Worm (Caenorhabditis elegans): ENCODE data around the gene ant-1.1.

Gene ant-1.1

DNA sequence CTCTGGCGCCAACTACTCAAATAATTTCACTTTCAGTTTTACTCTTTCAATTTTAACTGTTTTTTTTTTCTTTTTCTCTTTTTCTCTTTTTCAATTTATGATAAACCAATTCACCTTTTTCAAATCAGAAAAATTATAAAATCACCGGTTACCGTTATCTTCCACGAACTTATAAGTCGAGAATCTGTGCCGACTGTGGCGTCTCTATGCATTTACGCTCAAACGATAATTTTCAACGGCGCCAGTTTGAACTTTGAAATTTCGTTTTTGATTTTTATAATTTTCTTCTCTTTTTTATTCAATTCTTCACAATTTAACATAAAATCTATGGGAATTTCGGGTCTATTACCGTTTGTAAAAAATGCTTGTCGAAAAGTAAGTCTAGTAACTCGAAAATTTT is 39.5 kb upstream of the ant-1.1 start, which contains the start of gene exo-1:
exo-1 (plus strand) TSS at position 101 of the 400 bp plus-strand sequence.
- TF ChIP-seq sdc-2 (tag; optimal IDR thresholded peaks at IDR 0.05), result no peak
- TF ChIP-seq ceh-19 (GFP tag; optimal IDR thresholded peaks at IDR 0.05), result no peak
- TF ChIP-seq tbx-2 (tag; optimal IDR thresholded peaks at IDR 0.05), result peak; percentile 31
- TF ChIP-seq fax-1 (tag; optimal IDR thresholded peaks at IDR 0.05), result peak; percentile 28
- peak; percentile 6 for TF ChIP-seq rnt-1 (tag; optimal IDR thresholded peaks at IDR 0.05)
- TF ChIP-seq ets-4 (tag; optimal IDR thresholded peaks at IDR 0.05), result peak; percentile 56
- peak; percentile 26 for TF ChIP-seq C08G9.2 (tag; optimal IDR thresholded peaks at IDR 0.05)
- TF ChIP-seq ceh-31 (tag; optimal IDR thresholded peaks at IDR 0.05), result peak; percentile 63
- peak; percentile 17 for TF ChIP-seq elt-2 (tag; optimal IDR thresholded peaks at IDR 0.05)

DNA sequence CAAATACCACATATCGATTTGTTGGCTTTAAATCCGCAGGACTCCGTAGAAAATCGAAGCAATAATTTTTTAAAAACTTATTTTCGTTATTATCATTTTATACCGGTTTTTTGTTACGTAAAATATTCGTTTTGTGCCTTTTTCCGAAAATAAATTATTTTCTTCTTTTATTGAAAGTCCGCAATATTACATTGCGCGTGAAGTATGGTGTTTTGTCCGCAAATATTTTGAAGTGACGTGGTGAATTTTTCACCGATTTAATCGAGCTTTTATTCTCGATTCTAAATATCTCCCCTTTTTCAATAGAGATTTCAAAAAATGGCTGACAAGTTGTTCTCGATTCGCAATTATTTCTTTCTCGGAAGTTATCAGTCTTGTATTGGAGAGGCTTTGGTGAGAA is 36.9 kb upstream of the ant-1.1 start, which contains the start of gene cope-1:
cope-1 (plus strand) TSS at position 229 of the 400 bp plus-strand sequence.
- no peak for TF ChIP-seq hlh-6 (tag; optimal IDR thresholded peaks at IDR 0.05)
- TF ChIP-seq unc-3 (GFP tag; conservative IDR thresholded peaks at IDR 0.05), result no peak
- TF ChIP-seq unc-3 (tag; optimal IDR thresholded peaks at IDR 0.05), result no peak
- TF ChIP-seq fkh-6 (tag; optimal IDR thresholded peaks at IDR 0.05), result no peak
- TF ChIP-seq hlh-8 (tag; optimal IDR thresholded peaks at IDR 0.05), result no peak
- no peak for TF ChIP-seq K09A11.1 (tag; optimal IDR thresholded peaks at IDR 0.05; ENCODE audit: insufficient read depth)
- TF ChIP-seq unc-55 (GFP tag; optimal IDR thresholded peaks at IDR 0.05), result no peak
- no peak for TF ChIP-seq ceh-30 (tag; optimal IDR thresholded peaks at IDR 0.05)
- no peak for TF ChIP-seq ceh-31 (tag; optimal IDR thresholded peaks at IDR 0.05)
- TF ChIP-seq sdc-2 (tag; optimal IDR thresholded peaks at IDR 0.05), result no peak
- no peak for TF ChIP-seq ceh-24 (tag; optimal IDR thresholded peaks at IDR 0.05)
- TF ChIP-seq C38D4.7 (GFP tag; optimal IDR thresholded peaks at IDR 0.05), result no peak
- TF ChIP-seq ceh-48 (tag; optimal IDR thresholded peaks at IDR 0.05), result no peak
- TF ChIP-seq zip-5 (tag; optimal IDR thresholded peaks at IDR 0.05), result no peak
- TF ChIP-seq pag-3 (tag; optimal IDR thresholded peaks at IDR 0.05; ENCODE audit: borderline replicate concordance), result no peak
- TF ChIP-seq mec-3 (tag; optimal IDR thresholded peaks at IDR 0.05; ENCODE audit: borderline replicate concordance), result no peak
- TF ChIP-seq ceh-22 (tag; optimal IDR thresholded peaks at IDR 0.05), result no peak
- no peak for TF ChIP-seq pax-1 (tag; optimal IDR thresholded peaks at IDR 0.05)
- TF ChIP-seq ceh-18 (tag; optimal IDR thresholded peaks at IDR 0.05), result no peak
- TF ChIP-seq K02D7.2 (tag; optimal IDR thresholded peaks at IDR 0.05), result no peak

DNA sequence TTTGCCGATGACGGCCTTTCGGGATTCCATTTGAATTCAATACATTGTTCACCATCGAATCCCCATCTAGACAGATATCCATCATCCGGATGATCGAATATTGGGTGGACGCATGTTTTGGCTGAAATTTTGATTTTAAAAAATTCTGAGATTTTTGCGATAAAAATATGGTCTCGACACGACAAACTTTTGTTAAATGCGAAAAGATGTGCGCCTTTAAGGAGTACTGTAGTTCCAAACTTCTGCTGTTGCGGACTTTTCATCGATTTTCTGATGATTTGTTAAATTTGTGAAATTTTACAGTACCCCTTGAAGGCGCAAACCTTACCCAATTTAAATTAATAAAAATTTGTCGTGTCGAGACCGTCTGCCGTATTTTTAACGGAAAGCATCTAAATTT is 35.1 kb upstream of the ant-1.1 start:
- no peak for TF ChIP-seq hlh-13 (GFP tag; optimal IDR thresholded peaks at IDR 0.05)
- no peak for TF ChIP-seq ztf-16 (tag; optimal IDR thresholded peaks at IDR 0.05)
- TF ChIP-seq ceh-9 (tag; optimal IDR thresholded peaks at IDR 0.05), result no peak
- TF ChIP-seq unc-42 (tag; optimal IDR thresholded peaks at IDR 0.05), result no peak
- no peak for TF ChIP-seq npax-4 (tag; optimal IDR thresholded peaks at IDR 0.05)
- no peak for TF ChIP-seq ceh-48 (tag; optimal IDR thresholded peaks at IDR 0.05)

DNA sequence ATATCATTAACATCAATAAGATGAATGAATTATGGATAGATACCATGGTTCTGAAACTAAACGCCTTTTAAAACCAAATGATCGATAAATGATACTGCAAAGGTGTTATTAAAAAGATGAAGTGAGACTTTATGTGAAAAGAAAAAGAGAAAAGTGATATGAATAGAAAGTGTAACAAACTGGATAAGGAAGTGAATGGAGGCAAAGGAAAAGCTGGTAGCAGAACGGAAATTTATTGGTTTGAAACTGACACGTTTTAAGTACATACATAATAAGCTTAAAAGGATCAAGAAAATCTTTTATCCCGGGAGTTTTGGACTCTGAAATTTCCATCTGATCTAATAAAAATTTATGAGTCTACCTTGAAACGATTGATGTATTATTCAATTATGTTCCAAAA is 33.3 kb upstream of the ant-1.1 start, which contains the start of gene bli-5:
bli-5 (minus strand) TSS at position 101 of the 400 bp plus-strand sequence.
- no peak for TF ChIP-seq ztf-16 (tag; optimal IDR thresholded peaks at IDR 0.05)
- no peak for TF ChIP-seq mec-3 (tag; optimal IDR thresholded peaks at IDR 0.05; ENCODE audit: borderline replicate concordance)
- no peak for TF ChIP-seq unc-42 (tag; optimal IDR thresholded peaks at IDR 0.05)
- TF ChIP-seq ceh-22 (tag; optimal IDR thresholded peaks at IDR 0.05), result no peak
- TF ChIP-seq ceh-48 (tag; optimal IDR thresholded peaks at IDR 0.05), result no peak

DNA sequence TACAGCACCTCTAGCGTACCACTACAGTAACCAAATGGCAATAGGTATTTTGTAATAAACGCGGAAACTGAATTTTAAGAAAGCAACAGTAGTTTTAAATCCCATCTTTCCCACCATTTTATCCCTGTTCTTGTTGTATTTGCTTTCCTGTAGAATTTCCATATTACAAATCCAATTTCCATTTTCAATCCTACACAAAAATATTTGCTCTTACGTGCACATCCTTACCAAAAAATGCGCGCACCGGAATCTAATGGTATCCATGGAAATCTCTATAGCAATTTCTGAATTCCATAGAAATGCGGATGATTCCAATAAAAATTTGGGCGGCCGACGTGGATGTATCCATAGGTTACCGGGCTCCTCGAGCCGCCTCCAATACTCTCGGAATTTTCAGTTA is 32.8 kb upstream of the ant-1.1 start, which contains the start of gene trf-1:
trf-1 (plus strand) TSS at position 301 of the 400 bp plus-strand sequence.
- TF ChIP-seq lin-11 (tag; optimal IDR thresholded peaks at IDR 0.05) (no peak), ceh-19 (GFP tag; optimal IDR thresholded peaks at IDR 0.05) (no peak), F13H6.1 (tag; optimal IDR thresholded peaks at IDR 0.05) (no peak), ceh-31 (tag; optimal IDR thresholded peaks at IDR 0.05) (no peak), dmd-4 (tag; optimal IDR thresholded peaks at IDR 0.05; ENCODE audit: borderline replicate concordance) (no peak), pag-3 (tag; optimal IDR thresholded peaks at IDR 0.05; ENCODE audit: borderline replicate concordance) (no peak), tbx-7 (tag; optimal IDR thresholded peaks at IDR 0.05) (no peak), hlh-13 (GFP tag; optimal IDR thresholded peaks at IDR 0.05) (no peak), ceh-9 (tag; optimal IDR thresholded peaks at IDR 0.05) (no peak), dve-1 (tag; optimal IDR thresholded peaks at IDR 0.05) (no peak), hlh-8 (tag; optimal IDR thresholded peaks at IDR 0.05) (no peak), unc-42 (tag; optimal IDR thresholded peaks at IDR 0.05) (no peak), che-1 (tag; optimal IDR thresholded peaks at IDR 0.05) (no peak), fkh-6 (tag; optimal IDR thresholded peaks at IDR 0.05) (no peak), sox-2 (GFP tag; IDR thresholded peaks at IDR 0.05) (no peak)
